Fruit fly (Drosophila melanogaster): ENCODE measurements around the gene Ndfip.

dm6 chr3L:17642017-17642416 lies 12.1 kb downstream of the Ndfip start:
- TF ChIP-seq h (optimal IDR thresholded peaks at IDR 0.05) (no peak), insv (optimal IDR thresholded peaks at IDR 0.05) (no peak), ttk (optimal IDR thresholded peaks at IDR 0.05) (no peak)

Data from Kc167 (cell line).